Worm (Caenorhabditis elegans): ENCODE measurements around the gene F33D4.4.

Gene F33D4.4

DNA sequence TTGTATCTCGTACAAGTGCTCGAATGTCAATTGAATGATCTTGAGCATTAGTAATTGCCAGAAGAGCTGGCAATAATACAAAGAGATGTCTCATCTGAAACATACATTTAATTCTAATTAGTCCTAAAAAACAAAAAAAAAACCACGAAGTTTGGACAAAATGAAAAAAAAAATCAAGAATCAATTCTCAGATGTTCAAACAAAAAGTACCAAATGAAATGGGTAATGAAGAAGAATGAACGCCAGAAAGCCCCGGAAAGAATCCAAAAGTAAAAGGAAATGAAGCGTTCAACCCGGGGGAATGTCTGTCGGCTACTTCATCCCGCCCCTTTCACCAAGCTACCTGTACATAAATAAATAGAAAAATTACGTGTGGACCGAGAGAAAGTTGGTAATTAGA lies 11.2 kb upstream of the F33D4.4 start, which contains the start of gene F33D4.6:
F33D4.6 (minus strand) TSS at position 101 of the 400 bp plus-strand sequence.
- no peak for TF ChIP-seq dao-5 (tag; optimal IDR thresholded peaks at IDR 0.05)
- TF ChIP-seq W03F9.2 (tag; optimal IDR thresholded peaks at IDR 0.05), result no peak
- TF ChIP-seq him-1 (tag; optimal IDR thresholded peaks at IDR 0.05), result no peak

DNA sequence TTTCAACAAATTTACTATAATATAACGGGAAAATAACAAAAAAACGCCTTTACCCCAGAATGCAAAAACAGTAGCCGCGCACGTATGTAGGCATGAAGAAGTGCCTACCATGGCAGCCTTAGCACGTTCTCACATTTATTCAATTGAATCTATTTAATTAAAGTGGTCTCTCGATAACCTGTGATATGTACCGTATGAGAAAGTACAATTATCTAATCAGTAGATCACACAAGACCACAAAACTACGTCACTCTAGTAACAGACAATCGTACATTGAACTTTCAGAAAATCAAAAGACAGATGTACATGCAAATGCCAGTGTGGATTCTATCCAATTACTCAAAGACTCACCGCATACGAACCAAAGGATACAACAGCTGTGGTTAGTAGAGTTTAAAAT lies 5.5 kb upstream of the F33D4.4 start:
- TF ChIP-seq him-1 (tag; optimal IDR thresholded peaks at IDR 0.05) (no peak), W03F9.2 (tag; optimal IDR thresholded peaks at IDR 0.05) (no peak), dao-5 (tag; optimal IDR thresholded peaks at IDR 0.05) (no peak)

DNA sequence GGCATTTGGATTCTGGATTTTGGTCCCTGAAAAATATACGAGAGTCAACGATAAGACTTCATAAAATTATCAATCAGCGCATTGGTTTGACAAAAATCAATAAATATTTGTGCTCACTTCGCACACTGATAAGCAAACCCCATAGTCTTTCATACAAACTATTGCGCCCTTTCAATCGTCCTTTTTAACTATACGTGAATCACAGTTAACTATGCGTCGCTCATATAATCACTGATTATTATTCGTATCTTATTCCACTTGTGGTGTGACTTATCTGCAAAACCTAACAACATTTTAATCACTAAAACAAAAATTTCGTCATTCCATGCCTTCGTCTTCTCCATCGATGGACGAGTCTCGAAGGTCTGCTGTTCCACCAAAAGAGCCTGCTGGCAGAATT lies 4.1 kb upstream of the F33D4.4 start, which contains the start of gene nhr-8:
nhr-8 (plus strand) TSS at position 160 of the 400 bp plus-strand sequence.
- TF ChIP-seq dao-5 (tag; optimal IDR thresholded peaks at IDR 0.05) (no peak), W03F9.2 (tag; optimal IDR thresholded peaks at IDR 0.05) (no peak), him-1 (tag; optimal IDR thresholded peaks at IDR 0.05) (no peak)

DNA sequence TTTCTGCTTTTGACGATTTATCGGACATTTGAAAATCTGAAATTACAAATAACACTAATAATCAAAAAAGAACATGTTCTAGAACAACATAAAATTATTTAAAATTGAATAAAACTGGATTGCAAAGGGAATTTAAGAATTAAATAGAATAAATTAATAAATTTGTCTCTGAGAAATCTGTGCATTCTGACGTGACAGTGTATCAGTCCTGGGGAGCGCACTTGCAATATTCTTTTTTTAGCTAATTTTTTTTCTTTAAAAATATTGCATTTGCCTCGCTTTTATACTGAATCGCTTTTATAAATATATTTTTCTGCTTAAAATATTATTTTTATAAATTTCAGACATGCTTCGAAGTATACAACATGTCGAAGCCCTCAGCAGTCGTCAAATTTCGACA lies 3.0 kb upstream of the F33D4.4 start, which contains the start of the genes mrpl-1, emc-6 and mrps-24:
mrpl-1 (minus strand) TSS at position 1 of the 400 bp plus-strand sequence.
emc-6 (minus strand) TSS at position 36 of the 400 bp plus-strand sequence.
mrps-24 (plus strand) TSS at position 345 of the 400 bp plus-strand sequence.
- TF ChIP-seq W03F9.2 (tag; optimal IDR thresholded peaks at IDR 0.05), result peak; percentile 92
- TF ChIP-seq dao-5 (tag; optimal IDR thresholded peaks at IDR 0.05), result no peak

DNA sequence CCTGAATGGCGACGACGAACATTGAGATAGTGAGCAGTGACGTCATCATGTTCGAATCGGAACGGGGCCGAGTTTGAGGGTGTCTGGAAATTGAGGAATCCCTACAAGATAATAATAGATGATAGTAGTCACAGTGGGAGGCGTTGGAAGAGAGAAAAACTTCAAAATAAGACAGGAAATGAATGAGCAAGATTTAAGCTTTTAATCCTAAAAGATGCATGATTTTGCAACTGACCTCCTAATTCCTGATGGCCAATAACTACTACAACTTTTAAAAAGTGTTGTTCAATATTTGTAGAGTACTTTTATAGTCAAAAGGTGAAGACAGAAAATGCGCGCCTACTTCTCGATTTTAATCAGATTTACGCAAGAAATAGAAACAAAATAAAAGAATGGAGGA lies 8.4 kb downstream of the F33D4.4 start, which contains the start of gene flp-13:
flp-13 (minus strand) TSS at position 101 of the 400 bp plus-strand sequence.
- no peak for TF ChIP-seq him-1 (tag; optimal IDR thresholded peaks at IDR 0.05)
- no peak for TF ChIP-seq dao-5 (tag; optimal IDR thresholded peaks at IDR 0.05)
- TF ChIP-seq W03F9.2 (tag; optimal IDR thresholded peaks at IDR 0.05), result no peak

ce11 chrIV:7692451-7692850 lies 14.3 kb downstream of the F33D4.4 start:
- TF ChIP-seq him-1 (tag; optimal IDR thresholded peaks at IDR 0.05) (no peak), dao-5 (tag; optimal IDR thresholded peaks at IDR 0.05) (no peak), W03F9.2 (tag; optimal IDR thresholded peaks at IDR 0.05) (no peak)

ce11 chrIV:7689326-7689725 lies 17.4 kb downstream of the F33D4.4 start:
- TF ChIP-seq dao-5 (tag; optimal IDR thresholded peaks at IDR 0.05) (no peak), him-1 (tag; optimal IDR thresholded peaks at IDR 0.05) (no peak), W03F9.2 (tag; optimal IDR thresholded peaks at IDR 0.05) (no peak)

DNA sequence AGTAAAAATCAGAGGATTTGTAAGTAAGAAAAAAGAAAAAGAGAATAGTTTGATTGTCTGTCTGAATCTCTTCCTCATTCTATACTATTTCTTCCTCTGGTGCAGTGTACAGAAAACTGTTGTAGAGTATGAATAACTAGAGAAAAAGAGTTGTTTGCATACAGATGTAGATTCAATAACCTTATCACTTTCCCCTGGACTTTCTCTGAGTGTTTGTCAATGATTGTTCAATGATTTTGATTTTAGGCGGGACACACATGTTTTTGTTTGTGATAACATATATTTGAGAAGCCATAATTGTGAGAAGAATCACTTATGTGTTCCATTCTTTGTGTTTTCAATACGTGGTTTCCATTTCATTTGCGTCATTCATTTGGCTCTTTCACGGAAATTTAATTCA lies 27.6 kb downstream of the F33D4.4 start:
- no peak for TF ChIP-seq dao-5 (tag; optimal IDR thresholded peaks at IDR 0.05)
- no peak for TF ChIP-seq W03F9.2 (tag; optimal IDR thresholded peaks at IDR 0.05)
- TF ChIP-seq him-1 (tag; optimal IDR thresholded peaks at IDR 0.05), result no peak

DNA sequence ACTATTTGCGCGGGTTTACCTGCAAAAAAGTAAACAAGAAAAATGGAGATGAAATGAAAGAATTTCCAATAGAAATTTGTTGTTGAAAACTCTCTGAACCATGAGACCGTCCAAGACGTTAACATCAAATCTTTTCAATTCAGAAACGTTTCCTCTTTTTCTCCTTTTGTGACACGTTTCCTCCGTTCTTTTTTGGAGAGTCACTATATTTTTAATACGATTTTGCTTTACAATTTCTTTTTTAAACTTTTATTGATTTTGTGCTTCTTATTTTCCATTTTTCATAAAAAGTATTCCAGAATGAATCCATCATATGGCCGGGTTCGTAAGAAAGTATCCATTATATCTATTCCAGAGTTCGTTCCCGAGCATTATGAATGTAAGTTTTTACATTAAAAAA lies 31.8 kb downstream of the F33D4.4 start, which contains the start of gene itr-1:
itr-1 (plus strand) TSS at position 301 of the 400 bp plus-strand sequence.
- TF ChIP-seq him-1 (tag; optimal IDR thresholded peaks at IDR 0.05) (no peak), W03F9.2 (tag; optimal IDR thresholded peaks at IDR 0.05) (no peak), dao-5 (tag; optimal IDR thresholded peaks at IDR 0.05) (no peak)

- TF ChIP-seq him-1 (tag; optimal IDR thresholded peaks at IDR 0.05) (no peak), W03F9.2 (tag; optimal IDR thresholded peaks at IDR 0.05) (no peak), dao-5 (tag; optimal IDR thresholded peaks at IDR 0.05) (no peak)
Measured at ce11 chrIV:7672872-7673271, 33.8 kb downstream of the F33D4.4 start, which contains the start of gene C08G9.2. C08G9.2 (minus strand) TSS chrIV:7672972.

DNA sequence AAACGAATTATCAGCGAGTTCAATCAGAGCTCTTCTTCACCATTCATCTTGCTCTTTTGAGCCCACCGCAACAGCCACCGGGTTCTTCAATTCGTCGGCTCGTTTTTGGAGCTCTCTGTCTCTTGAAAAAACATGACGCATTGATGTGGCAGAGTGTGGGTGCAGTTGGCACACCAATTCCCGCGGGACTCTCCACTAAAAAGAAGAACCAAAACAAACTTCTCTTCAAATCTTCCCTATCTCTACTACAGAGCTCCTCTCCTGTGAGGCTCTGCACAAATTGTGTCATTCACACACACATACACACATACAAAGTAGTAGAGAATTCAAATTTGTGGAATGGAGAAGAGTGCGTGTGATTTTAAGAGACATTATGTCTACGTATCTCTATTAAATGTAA lies 43.7 kb downstream of the F33D4.4 start:
- TF ChIP-seq him-1 (tag; optimal IDR thresholded peaks at IDR 0.05) (peak; percentile 43), W03F9.2 (tag; optimal IDR thresholded peaks at IDR 0.05) (no peak), dao-5 (tag; optimal IDR thresholded peaks at IDR 0.05) (no peak)

- TF ChIP-seq him-1 (tag; optimal IDR thresholded peaks at IDR 0.05), result no peak
- no peak for TF ChIP-seq W03F9.2 (tag; optimal IDR thresholded peaks at IDR 0.05)
- TF ChIP-seq dao-5 (tag; optimal IDR thresholded peaks at IDR 0.05), result no peak
Measured at ce11 chrIV:7661569-7661968, 45.1 kb downstream of the F33D4.4 start.

- TF ChIP-seq W03F9.2 (tag; optimal IDR thresholded peaks at IDR 0.05) (no peak), dao-5 (tag; optimal IDR thresholded peaks at IDR 0.05) (no peak), him-1 (tag; optimal IDR thresholded peaks at IDR 0.05) (no peak)
Measured at ce11 chrIV:7659481-7659880, 47.2 kb downstream of the F33D4.4 start.

DNA sequence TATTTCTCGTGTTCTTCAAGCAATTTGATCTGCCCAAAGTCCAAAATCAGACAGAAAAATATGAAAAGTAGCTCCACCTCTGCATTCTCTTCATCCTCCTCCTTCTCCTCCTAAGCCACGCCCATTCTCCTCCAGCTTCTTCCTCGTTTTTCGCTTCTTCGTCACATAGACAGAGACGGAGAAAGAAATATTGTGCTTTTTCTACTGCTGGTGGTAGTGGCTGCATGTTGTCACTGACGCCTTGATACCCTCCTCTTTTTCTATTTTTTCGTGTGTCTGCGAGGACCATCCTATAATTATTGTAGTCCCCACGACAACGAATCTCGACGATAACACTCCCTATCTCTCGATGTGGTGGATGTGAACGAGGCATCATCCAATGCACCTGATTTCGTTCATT lies 48.1 kb downstream of the F33D4.4 start, which contains the start of gene C08G9.1:
C08G9.1 (plus strand) TSS at position 175 of the 400 bp plus-strand sequence.
- TF ChIP-seq W03F9.2 (tag; optimal IDR thresholded peaks at IDR 0.05), result no peak
- TF ChIP-seq dao-5 (tag; optimal IDR thresholded peaks at IDR 0.05), result no peak
- TF ChIP-seq him-1 (tag; optimal IDR thresholded peaks at IDR 0.05), result no peak
